Fruit fly (Drosophila melanogaster) Kc167 (cell line): Measurements from ENCODE around the gene tzn.

Experiments used
- Myc ChIP-seq: fragments of >200 bp; optimal IDR thresholded peaks from 2 replicates; lab custom pipeline; 2017; ENCODE audit warnings: missing external identifiers
- Sin3A ChIP-seq: fragments of >200 bp; optimal IDR thresholded peaks from 2 replicates; lab custom pipeline; 2018; ENCODE audit warnings: missing external identifiers
- h ChIP-seq: fragments of >200 bp; optimal IDR thresholded peaks from 3 replicates; lab custom pipeline; 2018; ENCODE audit warnings: missing external identifiers

DNA sequence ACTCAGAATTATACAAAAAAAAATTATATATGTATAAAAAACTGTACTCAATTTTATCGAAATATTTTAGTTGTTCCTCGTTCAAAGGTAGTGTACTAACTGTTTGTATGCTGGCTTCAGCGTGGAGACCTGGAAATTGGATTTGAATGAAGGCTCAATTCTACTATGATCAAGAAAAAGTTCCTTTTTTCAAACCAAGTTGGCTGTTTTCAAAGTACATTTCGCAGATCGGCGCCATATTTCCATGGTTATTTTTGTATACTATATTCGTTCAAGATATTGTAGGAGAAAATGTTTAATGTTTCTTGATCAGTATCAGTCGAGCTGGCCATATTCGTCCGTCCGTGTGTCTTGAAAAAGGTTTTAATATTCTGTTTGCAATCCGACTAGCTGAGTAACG lies 19.5 kb downstream of the tzn start, which contains the start of gene Mst77F:
- TF ChIP-seq h (lab: Kevin White, UChicago) (no peak), Myc (lab: Kevin White, UChicago) (no peak), Sin3A (lab: Kevin White, UChicago) (no peak)
